Fruit fly (Drosophila melanogaster): ENCODE results near the gene RpL30.

RpL30 gene

DNA sequence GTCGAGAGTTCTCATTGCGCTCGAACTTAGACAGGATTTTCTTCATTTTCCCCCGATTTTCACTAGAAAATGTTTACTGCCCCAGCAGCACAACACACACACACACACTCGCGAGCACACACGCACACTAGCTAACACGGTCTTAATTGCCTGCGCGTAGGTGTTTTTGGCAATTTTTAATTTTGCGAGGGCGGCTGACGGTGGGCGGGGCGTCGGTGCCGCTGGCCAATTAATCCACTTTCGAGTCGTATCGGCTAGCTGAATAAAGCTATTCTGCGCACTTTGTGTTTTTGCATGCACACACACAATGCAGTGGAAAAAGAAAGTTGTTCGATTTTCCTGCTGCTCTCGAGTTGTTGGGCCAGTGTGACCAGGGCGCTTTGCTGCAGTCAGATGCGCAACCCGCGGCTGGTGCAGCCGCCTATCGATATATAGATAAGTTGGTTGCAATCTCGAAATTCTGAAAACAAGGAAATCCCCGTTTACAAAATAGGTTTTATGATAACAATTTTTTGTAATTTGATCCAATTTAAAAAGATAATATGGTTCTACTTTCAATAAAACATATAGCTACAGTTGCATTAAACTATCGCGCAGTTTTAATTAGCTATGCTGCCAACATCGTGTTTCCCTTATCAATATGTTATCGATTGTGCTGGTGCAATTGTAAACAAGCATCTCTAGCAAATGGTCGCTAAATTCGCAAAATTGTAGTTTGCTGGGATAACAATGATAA lies 40.6 kb downstream of the RpL30 start, which contains the start of the genes Nak and Tango6 (continued):
- TF ChIP-seq abd-A (tag; optimal IDR thresholded peaks at IDR 0.05) (peak; percentile 64), seq (GFP tag; IDR thresholded peaks at IDR 0.05) (0 out of 2 replicates have a peak, but pooled peaks have one; percentile 25), CG4707 (GFP tag; optimal IDR thresholded peaks at IDR 0.05) (no peak), zfh1 (GFP tag; IDR thresholded peaks at IDR 0.05) (no peak), CG4404 (GFP tag; IDR thresholded peaks at IDR 0.05) (no peak), CG10321 (GFP tag; IDR thresholded peaks at IDR 0.05) (peak; percentile 27; the same call in 1 of the 2 replicates), CG12391 (tag; optimal IDR thresholded peaks at IDR 0.05) (peak; percentile 63), CG12155 (GFP tag; optimal IDR thresholded peaks at IDR 0.05) (peak; percentile 27), zfh2 (GFP tag; optimal IDR thresholded peaks at IDR 0.05) (peak; percentile 47), lilli (GFP tag; optimal IDR thresholded peaks at IDR 0.05) (peak; percentile 49), wor (GFP tag; IDR thresholded peaks at IDR 0.05) (no peak), CG13287 (GFP tag; IDR thresholded peaks at IDR 0.05; ENCODE audit: partially characterized antibody) (peak; percentile 97), Gug (GFP tag; IDR thresholded peaks at IDR 0.05) (no peak), sr (GFP tag; IDR thresholded peaks at IDR 0.05) (peak; percentile 58; the same call in 1 of the 3 replicates), CG34376 (GFP tag; optimal IDR thresholded peaks at IDR 0.05) (peak; percentile 37), gem (tag; optimal IDR thresholded peaks at IDR 0.05) (peak; percentile 50), CHES-1-like (GFP tag; optimal IDR thresholded peaks at IDR 0.05) (peak; percentile 48), danr (GFP tag; IDR thresholded peaks at IDR 0.05) (no peak), Optix (GFP tag; IDR thresholded peaks at IDR 0.05) (no peak), oc (tag; optimal IDR thresholded peaks at IDR 0.05) (no peak), caup (GFP tag; optimal IDR thresholded peaks at IDR 0.05; ENCODE audit: severe bottlenecking) (no peak), Hey (tag; optimal IDR thresholded peaks at IDR 0.05) (no peak), Sin3A (optimal IDR thresholded peaks at IDR 0.05) (peak; percentile 99), CG5245 (GFP tag; optimal IDR thresholded peaks at IDR 0.05) (no peak), Dll (GFP tag; IDR thresholded peaks at IDR 0.05; ENCODE audit: partially characterized antibody) (peak; percentile 99), CG10462 (GFP tag; optimal IDR thresholded peaks at IDR 0.05) (no peak), jing (GFP tag; optimal IDR thresholded peaks at IDR 0.05) (no peak), wek (GFP tag; optimal IDR thresholded peaks at IDR 0.05) (no peak), Scr (GFP tag; IDR thresholded peaks at IDR 0.05; ENCODE audit: partially characterized antibody) (peak; percentile 98), Dbx (GFP tag; IDR thresholded peaks at IDR 0.05) (peak; percentile 25; the same call in 1 of the 3 replicates), CG17186 (GFP tag; optimal IDR thresholded peaks at IDR 0.05) (peak; percentile 97), CG12299 (tag; optimal IDR thresholded peaks at IDR 0.05) (no peak), CG34224 (GFP tag; IDR thresholded peaks at IDR 0.05; ENCODE audit: partially characterized antibody) (peak; percentile 96), Atf6 (GFP tag; IDR thresholded peaks at IDR 0.05) (no peak), ATbp (GFP tag; optimal IDR thresholded peaks at IDR 0.05) (no peak), dpn (GFP tag; optimal IDR thresholded peaks at IDR 0.05) (peak; percentile 10 to 34), CG11398 (GFP tag; optimal IDR thresholded peaks at IDR 0.05) (no peak), GATAe (GFP tag; conservative IDR thresholded peaks at IDR 0.05) (peak; percentile 50; the same call in 1 of the 2 replicates), CG14965 (GFP tag; optimal IDR thresholded peaks at IDR 0.05; ENCODE audit: borderline replicate concordance) (no peak), CG10431 (GFP tag; optimal IDR thresholded peaks at IDR 0.05) (peak; percentile 29), gsb-n (tag; optimal IDR thresholded peaks at IDR 0.05) (peak; percentile 95), nmo (GFP tag; optimal IDR thresholded peaks at IDR 0.05) (peak; percentile 81), CG8281 (tag; optimal IDR thresholded peaks at IDR 0.05) (no peak), CG11504 (tag; optimal IDR thresholded peaks at IDR 0.05) (peak; percentile 65), org-1 (GFP tag; optimal IDR thresholded peaks at IDR 0.05) (no peak), dimm (GFP tag; IDR thresholded peaks at IDR 0.05) (no peak), her (GFP tag; optimal IDR thresholded peaks at IDR 0.05) (no peak), tll (GFP tag; optimal IDR thresholded peaks at IDR 0.05) (peak; percentile 49 to 87), lbe (GFP tag; optimal IDR thresholded peaks at IDR 0.05) (peak; percentile 35)

All from whole organism, embryonic.